Fruit fly (Drosophila melanogaster) whole organism, adult: ENCODE data around the gene CG7985.

ENCODE experiments used
- CG11617 ChIP-seq: fragments of 200-800 bp; sonication (Bioruptor generic); optimal IDR thresholded peaks from 2 replicates; lab custom pipeline; 2017; ENCODE audit warnings: mild to moderate bottlenecking, missing biosample characterization, missing genetic modification reagents, missing genetic modification characterization
- CG12768 ChIP-seq: fragments of 200-800 bp; sonication (Bioruptor generic); optimal IDR thresholded peaks from 2 replicates; lab custom pipeline; 2017; ENCODE audit warnings: missing biosample characterization, missing genetic modification characterization, mild to moderate bottlenecking, moderate library complexity, missing genetic modification reagents
- CG14711 ChIP-seq: fragments of 200-800 bp; sonication (Bioruptor generic); optimal IDR thresholded peaks from 2 replicates; lab custom pipeline; 2018; ENCODE audit warnings: missing biosample characterization, mild to moderate bottlenecking, missing genetic modification characterization, moderate library complexity
- CG1620 ChIP-seq: fragments of 200-800 bp; sonication (Bioruptor generic); optimal IDR thresholded peaks from 2 replicates; lab custom pipeline; 2016; ENCODE audit warnings: missing biosample characterization, missing genetic modification characterization
- CG33017 ChIP-seq: fragments of 200-800 bp; sonication (Bioruptor generic); optimal IDR thresholded peaks from 2 replicates; lab custom pipeline; 2018; ENCODE audit warnings: missing biosample characterization, mild to moderate bottlenecking, missing genetic modification characterization, moderate library complexity
- CG5204 ChIP-seq: fragments of 200-800 bp; sonication (Bioruptor generic); optimal IDR thresholded peaks from 2 replicates; lab custom pipeline; 2016; ENCODE audit warnings: missing biosample characterization, missing genetic modification characterization
- CG7045 ChIP-seq: fragments of 200-800 bp; sonication (Bioruptor generic); optimal IDR thresholded peaks from 2 replicates; lab custom pipeline; 2017; ENCODE audit warnings: missing biosample characterization, mild to moderate bottlenecking, missing genetic modification characterization
- CG7101 ChIP-seq: fragments of 200-800 bp; sonication (Bioruptor generic); optimal IDR thresholded peaks from 2 replicates; lab custom pipeline; 2018; ENCODE audit warnings: missing biosample characterization, mild to moderate bottlenecking, missing genetic modification characterization, moderate library complexity
- Clk ChIP-seq: fragments of 200-800 bp; sonication (Bioruptor generic); optimal IDR thresholded peaks from 2 replicates; lab custom pipeline; 2017; ENCODE audit warnings: missing biosample characterization, missing genetic modification characterization
- Crg-1 ChIP-seq: fragments of 200-800 bp; sonication (Bioruptor generic); optimal IDR thresholded peaks from 2 replicates; lab custom pipeline; 2016; ENCODE audit warnings: missing biosample characterization, missing genetic modification characterization
- Hr96 ChIP-seq: fragments of 200-800 bp; sonication (Bioruptor generic); optimal IDR thresholded peaks from 2 replicates; lab custom pipeline; 2016; ENCODE audit warnings: missing biosample characterization, missing genetic modification characterization
- Mnt ChIP-seq: fragments of 200-800 bp; sonication (Bioruptor generic); optimal IDR thresholded peaks from 2 replicates; lab custom pipeline; 2016; ENCODE audit warnings: missing biosample characterization, mild to moderate bottlenecking, missing genetic modification characterization
- bab1 ChIP-seq: fragments of 200-800 bp; sonication (Bioruptor generic); optimal IDR thresholded peaks from 3 replicates; lab custom pipeline; 2019; ENCODE audit warnings: missing biosample characterization, mild to moderate bottlenecking, missing genetic modification characterization, moderate library complexity
- cic ChIP-seq: fragments of 200-800 bp; sonication (Bioruptor generic); optimal IDR thresholded peaks from 2 replicates; lab custom pipeline; 2017; ENCODE audit warnings: missing biosample characterization, mild to moderate bottlenecking, missing genetic modification characterization, moderate library complexity
- cnc ChIP-seq, 2 experiments: fragments of >200 bp; optimal IDR thresholded peaks; 2 replicates each; lab custom pipeline; 2017
- kay ChIP-seq: fragments of 200-800 bp; sonication (Bioruptor generic); peaks from one replicate; lab custom pipeline; 2016; ENCODE audit warnings: missing biosample characterization, missing genetic modification characterization, borderline replicate concordance
- ovo ChIP-seq: fragments of 200-800 bp; sonication (Bioruptor generic); optimal IDR thresholded peaks from 2 replicates; lab custom pipeline; 2016; ENCODE audit warnings: missing biosample characterization, missing genetic modification characterization
- pad ChIP-seq: fragments of 200-800 bp; sonication (Bioruptor generic); optimal IDR thresholded peaks from 3 replicates; lab custom pipeline; 2017; ENCODE audit warnings: missing biosample characterization, missing genetic modification characterization, mild to moderate bottlenecking, moderate library complexity, missing genetic modification reagents
- tj ChIP-seq: fragments of 200-800 bp; sonication (Bioruptor generic); optimal IDR thresholded peaks from 3 replicates; lab custom pipeline; 2017; ENCODE audit warnings: missing biosample characterization, mild to moderate bottlenecking, missing genetic modification characterization, moderate library complexity
- toe ChIP-seq: fragments of 200-800 bp; sonication (Bioruptor generic); optimal IDR thresholded peaks from 2 replicates; lab custom pipeline; 2016; ENCODE audit warnings: missing biosample characterization, missing genetic modification characterization

The CG7985 gene

dm6 chr3R:18164052-18164722 is 35.5 kb upstream of the CG7985 start, which contains the start of the genes CG7218 and Cbp20:
Gene CG7218 (minus strand): TSS chr3R:18164397.
Gene Cbp20 (plus strand): TSS chr3R:18164661.
- TF ChIP-seq bab1 (GFP tag; lab: Kevin White, UChicago): peak; percentile 72
- peak; percentile 70 for TF ChIP-seq CG11617 (GFP tag; lab: Kevin White, UChicago)
- TF ChIP-seq CG14711 (tag; lab: Kevin White, UChicago): peak; percentile 73
- TF ChIP-seq kay: no peak
- TF ChIP-seq cic (GFP tag; lab: Kevin White, UChicago): peak; percentile 13
- peak; percentile 32 for TF ChIP-seq Clk
- TF ChIP-seq Crg-1 (GFP tag; lab: Kevin White, UChicago): peak; percentile 82
- TF ChIP-seq cnc (optimal IDR thresholded peaks at IDR 0.05; lab: Kevin White, UChicago): no peak
- TF ChIP-seq toe: peak; percentile 75
- peak; percentile 60 for TF ChIP-seq ovo
- peak; percentile 68 for TF ChIP-seq tj
- TF ChIP-seq CG7045: peak; percentile 66
- peak; percentile 84 for TF ChIP-seq CG12768 (GFP tag; lab: Kevin White, UChicago)
- TF ChIP-seq CG7101 (tag; lab: Kevin White, UChicago): peak; percentile 81
- TF ChIP-seq Mnt (GFP tag; lab: Kevin White, UChicago): peak; percentile 44
- TF ChIP-seq CG5204 (GFP tag; lab: Kevin White, UChicago): peak; percentile 79
- peak; percentile 66 for TF ChIP-seq pad (GFP tag; lab: Kevin White, UChicago)
- peak; percentile 80 for TF ChIP-seq CG1620 (GFP tag; lab: Kevin White, UChicago)
- peak; percentile 75 for TF ChIP-seq Hr96 (GFP tag; lab: Kevin White, UChicago)
- peak; percentile 69 for TF ChIP-seq CG33017 (tag; lab: Kevin White, UChicago)

dm6 chr3R:18166261-18166720 is 33.4 kb upstream of the CG7985 start:
- TF ChIP-seq CG1620 (GFP tag; lab: Kevin White, UChicago): no peak
- TF ChIP-seq CG33017 (tag; lab: Kevin White, UChicago): peak; percentile 11
- no peak for TF ChIP-seq Clk
- TF ChIP-seq Mnt (GFP tag; lab: Kevin White, UChicago): peak; percentile 43
- TF ChIP-seq tj: peak; percentile 25

DNA sequence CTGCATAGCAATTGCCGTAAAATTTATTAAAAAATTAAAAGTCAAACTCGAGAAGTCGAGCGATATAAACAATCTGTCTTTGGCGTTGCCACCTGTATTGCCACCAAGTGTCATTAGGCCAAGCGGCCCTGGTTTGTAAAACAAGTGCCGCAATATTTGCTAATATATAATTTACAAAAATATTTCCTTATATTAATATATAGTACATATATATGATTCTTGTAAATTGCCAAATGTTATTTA is 32.6 kb upstream of the CG7985 start, which contains the start of the genes CG7215 and Prx5:
Gene CG7215 (minus strand): TSS at position 101 of the 243 bp plus-strand sequence.
Gene Prx5 (minus strand): TSS at position 101 of the 243 bp plus-strand sequence.
- TF ChIP-seq CG14711 (tag; lab: Kevin White, UChicago) (no peak), pad (GFP tag; lab: Kevin White, UChicago) (no peak), CG12768 (GFP tag; lab: Kevin White, UChicago) (no peak)

DNA sequence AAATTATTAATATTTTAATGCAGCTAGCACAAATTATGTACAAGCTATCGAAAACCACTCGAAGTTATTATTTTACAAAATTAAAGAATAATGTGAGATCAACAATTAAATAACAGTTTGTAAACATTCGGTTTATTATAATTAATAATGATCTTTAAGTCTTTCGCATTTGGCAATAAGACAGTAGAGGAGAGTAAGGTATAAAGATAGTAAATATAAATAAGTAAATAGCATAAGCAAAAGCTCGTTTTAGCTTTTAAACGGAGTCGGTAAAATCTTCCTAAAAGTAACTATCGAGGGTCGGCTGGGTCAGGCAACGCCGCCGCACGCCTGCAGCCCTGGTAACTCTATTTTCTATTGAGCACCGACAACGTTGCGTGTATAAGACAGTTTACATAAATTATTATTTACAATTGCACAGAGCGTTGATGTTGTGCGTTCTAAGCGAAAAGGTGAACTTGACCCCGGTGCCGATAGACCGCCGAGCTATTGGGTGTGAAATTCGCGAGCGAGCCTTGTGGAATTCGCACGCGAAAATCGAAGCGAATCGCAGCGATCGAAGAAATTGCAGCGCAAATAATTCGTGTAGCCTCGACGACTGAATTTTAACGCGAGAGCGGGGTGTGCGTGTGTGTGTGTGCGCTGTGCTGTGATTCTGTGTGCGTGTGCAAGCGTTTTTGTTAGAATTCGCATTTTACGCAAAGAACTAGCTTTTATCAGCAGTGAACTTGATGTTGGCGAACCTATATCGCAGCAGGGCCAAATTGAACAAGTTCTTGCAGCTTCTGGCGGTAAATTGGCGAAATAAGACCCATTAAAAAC is 32.0 kb upstream of the CG7985 start, which contains the start of gene wrd:
Gene wrd (plus strand): TSS at position 342 of the 822 bp plus-strand sequence.
- TF ChIP-seq CG7101 (tag; lab: Kevin White, UChicago) (no peak), cnc (optimal IDR thresholded peaks at IDR 0.05; lab: Kevin White, UChicago) (no peak), Mnt (GFP tag; lab: Kevin White, UChicago) (peak; percentile 54), Crg-1 (GFP tag; lab: Kevin White, UChicago) (no peak), Clk (no peak), CG7045 (no peak), ovo (peak; percentile 26), pad (GFP tag; lab: Kevin White, UChicago) (no peak), CG12768 (GFP tag; lab: Kevin White, UChicago) (peak; percentile 14), tj (peak; percentile 41), kay (no peak), CG11617 (GFP tag; lab: Kevin White, UChicago) (no peak), cic (GFP tag; lab: Kevin White, UChicago) (peak; percentile 54), Hr96 (GFP tag; lab: Kevin White, UChicago) (peak; percentile 29), bab1 (GFP tag; lab: Kevin White, UChicago) (peak; percentile 29), toe (peak; percentile 61), CG14711 (tag; lab: Kevin White, UChicago) (no peak), CG1620 (GFP tag; lab: Kevin White, UChicago) (peak; percentile 27), CG33017 (tag; lab: Kevin White, UChicago) (no peak), CG5204 (GFP tag; lab: Kevin White, UChicago) (peak; percentile 46)

dm6 chr3R:18168398-18168797 is 31.3 kb upstream of the CG7985 start:
- TF ChIP-seq Crg-1 (GFP tag; lab: Kevin White, UChicago) (no peak), CG5204 (GFP tag; lab: Kevin White, UChicago) (no peak), Clk (peak; percentile 66), CG7101 (tag; lab: Kevin White, UChicago) (peak; percentile 73), bab1 (GFP tag; lab: Kevin White, UChicago) (peak; percentile 37), cic (GFP tag; lab: Kevin White, UChicago) (peak; percentile 22), cnc (optimal IDR thresholded peaks at IDR 0.05; lab: Kevin White, UChicago) (no peak), Hr96 (GFP tag; lab: Kevin White, UChicago) (no peak), Mnt (GFP tag; lab: Kevin White, UChicago) (no peak), CG1620 (GFP tag; lab: Kevin White, UChicago) (no peak), kay (no peak), CG12768 (GFP tag; lab: Kevin White, UChicago) (peak; percentile 82), CG7045 (peak; percentile 65), tj (no peak), CG33017 (tag; lab: Kevin White, UChicago) (peak; percentile 25), toe (peak; percentile 37), pad (GFP tag; lab: Kevin White, UChicago) (peak; percentile 17), CG14711 (tag; lab: Kevin White, UChicago) (peak; percentile 89), CG11617 (GFP tag; lab: Kevin White, UChicago) (peak; percentile 13), ovo (no peak)
